Fruit fly (Drosophila melanogaster): Measurements from ENCODE around the gene CG42675.

CG42675 gene

dm6 chr3R:5856215-5856614 lies 42.8 kb downstream of the CG42675 start, which contains the start of the genes disp and ECSIT:
Gene disp (minus strand): TSS chr3R:5856311.
Gene ECSIT (plus strand): TSS chr3R:5856585.
- TF ChIP-seq acj6 (GFP tag; optimal IDR thresholded peaks at IDR 0.05) (no peak), lz (GFP tag; optimal IDR thresholded peaks at IDR 0.05) (peak; percentile 57), CG11762 (GFP tag; optimal IDR thresholded peaks at IDR 0.05; ENCODE audit: insufficient read depth) (peak; percentile 33), fd59A (GFP tag; optimal IDR thresholded peaks at IDR 0.05) (peak; percentile 35), CG31627 (GFP tag; optimal IDR thresholded peaks at IDR 0.05) (peak; percentile 54), cyc (GFP tag; optimal IDR thresholded peaks at IDR 0.05) (peak; percentile 55), eg (GFP tag; IDR thresholded peaks at IDR 0.05) (no peak), topi (GFP tag; optimal IDR thresholded peaks at IDR 0.05) (no peak), Sox15 (GFP tag; optimal IDR thresholded peaks at IDR 0.05) (peak; percentile 6), Hr39 (GFP tag; optimal IDR thresholded peaks at IDR 0.05) (peak; percentile 49), vri (GFP tag; optimal IDR thresholded peaks at IDR 0.05) (peak; percentile 55), esn (GFP tag; optimal IDR thresholded peaks at IDR 0.05) (peak; percentile 62), Eip75B (GFP tag; optimal IDR thresholded peaks at IDR 0.05) (no peak), Sox14 (GFP tag; optimal IDR thresholded peaks at IDR 0.05) (peak; percentile 87), CG8119 (GFP tag; IDR thresholded peaks at IDR 0.05) (no peak)

dm6 chr3R:5860736-5861217 lies 47.4 kb downstream of the CG42675 start:
- no peak for TF ChIP-seq CG6276 (GFP tag; optimal IDR thresholded peaks at IDR 0.05)
- TF ChIP-seq CG9139 (GFP tag; optimal IDR thresholded peaks at IDR 0.05), result no peak
- no peak for TF ChIP-seq CG34406 (GFP tag; optimal IDR thresholded peaks at IDR 0.05)
- TF ChIP-seq Hr39 (GFP tag; optimal IDR thresholded peaks at IDR 0.05), result no peak
- TF ChIP-seq salr (GFP tag; optimal IDR thresholded peaks at IDR 0.05), result no peak
- no peak for TF ChIP-seq spab (GFP tag; optimal IDR thresholded peaks at IDR 0.05)
- no peak for TF ChIP-seq CG8632 (GFP tag; optimal IDR thresholded peaks at IDR 0.05)
- TF ChIP-seq CG6792 (GFP tag; optimal IDR thresholded peaks at IDR 0.05), result no peak
- no peak for TF ChIP-seq Sox102F (GFP tag; optimal IDR thresholded peaks at IDR 0.05)
- no peak for TF ChIP-seq Gug (GFP tag; IDR thresholded peaks at IDR 0.05)
- TF ChIP-seq ss (GFP tag; optimal IDR thresholded peaks at IDR 0.05), result no peak
- no peak for TF ChIP-seq cyc (GFP tag; optimal IDR thresholded peaks at IDR 0.05)
- no peak for TF ChIP-seq CG3032 (tag; optimal IDR thresholded peaks at IDR 0.05)

dm6 chr3R:5861218-5861902 lies 48.0 kb downstream of the CG42675 start:
- no peak; the same call in 1 of the 2 replicates for TF ChIP-seq Gug (GFP tag; IDR thresholded peaks at IDR 0.05)
- peak; percentile 30 for TF ChIP-seq achi (GFP tag; optimal IDR thresholded peaks at IDR 0.05)
- peak; percentile 43 for TF ChIP-seq Hr39 (GFP tag; optimal IDR thresholded peaks at IDR 0.05)
- no peak for TF ChIP-seq svp (GFP tag)
- TF ChIP-seq spab (GFP tag; optimal IDR thresholded peaks at IDR 0.05), result peak; percentile 7
- no peak for TF ChIP-seq CG3919 (GFP tag; optimal IDR thresholded peaks at IDR 0.05)
- peak; percentile 49 for TF ChIP-seq CG31627 (GFP tag; optimal IDR thresholded peaks at IDR 0.05)
- peak; percentile 29 for TF ChIP-seq Sox102F (GFP tag; optimal IDR thresholded peaks at IDR 0.05)
- TF ChIP-seq Eip93F (GFP tag; optimal IDR thresholded peaks at IDR 0.05), result no peak
- TF ChIP-seq esn (GFP tag; optimal IDR thresholded peaks at IDR 0.05), result peak; percentile 68
- TF ChIP-seq eg (GFP tag; IDR thresholded peaks at IDR 0.05), result peak; percentile 49; the same call in 1 of the 3 replicates
- peak; percentile 26; the same call in 1 of the 2 replicates for TF ChIP-seq CG15336 (GFP tag; IDR thresholded peaks at IDR 0.05)
- TF ChIP-seq Blimp-1 (GFP tag; optimal IDR thresholded peaks at IDR 0.05), result peak; percentile 74
- TF ChIP-seq CG6854 (GFP tag; optimal IDR thresholded peaks at IDR 0.05), result no peak
- no peak for TF ChIP-seq CG7368 (GFP tag; optimal IDR thresholded peaks at IDR 0.05)
- no peak for TF ChIP-seq Sox15 (GFP tag; optimal IDR thresholded peaks at IDR 0.05)
- TF ChIP-seq dac (GFP tag; optimal IDR thresholded peaks at IDR 0.05), result peak; percentile 52
- TF ChIP-seq cyc (GFP tag; optimal IDR thresholded peaks at IDR 0.05), result peak; percentile 40
- TF ChIP-seq acj6 (GFP tag; optimal IDR thresholded peaks at IDR 0.05), result peak; percentile 58
- TF ChIP-seq pdm3 (GFP tag; optimal IDR thresholded peaks at IDR 0.05), result peak; percentile 58
- TF ChIP-seq Hr38 (GFP tag; optimal IDR thresholded peaks at IDR 0.05), result no peak
- no peak for TF ChIP-seq CG6276 (GFP tag; optimal IDR thresholded peaks at IDR 0.05)
- no peak for TF ChIP-seq CG1621 (tag; optimal IDR thresholded peaks at IDR 0.05)
- TF ChIP-seq CG8632 (GFP tag; optimal IDR thresholded peaks at IDR 0.05), result peak; percentile 5
- TF ChIP-seq salr (GFP tag; optimal IDR thresholded peaks at IDR 0.05), result peak in 1 of 2 experiments; percentile 51
- peak; percentile 74 for TF ChIP-seq CG32006 (GFP tag; optimal IDR thresholded peaks at IDR 0.05)
- TF ChIP-seq OdsH (GFP tag; optimal IDR thresholded peaks at IDR 0.05), result peak; percentile 39
- TF ChIP-seq CG8319 (GFP tag; optimal IDR thresholded peaks at IDR 0.05), result no peak
- peak; percentile 58 for TF ChIP-seq fkh (GFP tag; optimal IDR thresholded peaks at IDR 0.05)
- peak; percentile 46 for TF ChIP-seq net (GFP tag; optimal IDR thresholded peaks at IDR 0.05)
- peak; percentile 45 for TF ChIP-seq Hr4 (GFP tag; optimal IDR thresholded peaks at IDR 0.05)
- TF ChIP-seq CG6792 (GFP tag; optimal IDR thresholded peaks at IDR 0.05), result peak; percentile 12
- TF ChIP-seq CG10631 (GFP tag; optimal IDR thresholded peaks at IDR 0.05), result peak; percentile 59

All from whole organism, prepupa.